Fruit fly (Drosophila melanogaster): ENCODE data around the gene CG3386.

CG3386 gene

dm6 chr3L:724518-725341, 42.5 kb upstream of the CG3386 start (continued):
- TF ChIP-seq C15 (GFP tag; IDR thresholded peaks at IDR 0.05) = peak; percentile 74; the same call in 1 of the 3 replicates
- TF ChIP-seq CG7963 (GFP tag; IDR thresholded peaks at IDR 0.05; ENCODE audit: partially characterized antibody) = no peak
- peak; percentile 17 for TF ChIP-seq ash1 (GFP tag; optimal IDR thresholded peaks at IDR 0.05)
- TF ChIP-seq CG5245 (GFP tag; optimal IDR thresholded peaks at IDR 0.05) = peak; percentile 93
- peak; percentile 90 for TF ChIP-seq PHDP (tag; optimal IDR thresholded peaks at IDR 0.05)
- TF ChIP-seq CG7928 (GFP tag; optimal IDR thresholded peaks at IDR 0.05) = no peak
- peak; percentile 77 for TF ChIP-seq CG7372 (GFP tag; IDR thresholded peaks at IDR 0.05)
- TF ChIP-seq CG13296 (GFP tag; optimal IDR thresholded peaks at IDR 0.05) = no peak
- TF ChIP-seq Bgb (GFP tag; IDR thresholded peaks at IDR 0.05; ENCODE audit: partially characterized antibody) = no peak
- TF ChIP-seq tin (GFP tag; optimal IDR thresholded peaks at IDR 0.05) = peak; percentile 94
- no peak for TF ChIP-seq abd-A (tag; optimal IDR thresholded peaks at IDR 0.05)
- TF ChIP-seq mld (GFP tag; IDR thresholded peaks at IDR 0.05; ENCODE audit: partially characterized antibody) = no peak
- peak; percentile 92 for TF ChIP-seq CG7839 (tag; optimal IDR thresholded peaks at IDR 0.05)
- peak; percentile 58 for TF ChIP-seq CG12769 (tag; optimal IDR thresholded peaks at IDR 0.05)
- TF ChIP-seq Hr78 (GFP tag; optimal IDR thresholded peaks at IDR 0.05) = peak in 1 of 2 experiments; percentile 83
- TF ChIP-seq CG1792 (GFP tag; optimal IDR thresholded peaks at IDR 0.05) = peak; percentile 90
- peak; percentile 70; the same call in 1 of the 2 replicates for TF ChIP-seq Atf6 (GFP tag; IDR thresholded peaks at IDR 0.05)
- TF ChIP-seq esg (GFP tag; conservative IDR thresholded peaks at IDR 0.05) = peak; percentile 87
- peak; percentile 81 for TF ChIP-seq bowl (GFP tag; IDR thresholded peaks at IDR 0.05)
- TF ChIP-seq ssp (GFP tag; IDR thresholded peaks at IDR 0.05) = peak; percentile 85
- TF ChIP-seq Spps (tag; optimal IDR thresholded peaks at IDR 0.05) = peak; percentile 97
- no peak for TF ChIP-seq D (optimal IDR thresholded peaks at IDR 0.05)
- TF ChIP-seq D (GFP tag; optimal IDR thresholded peaks at IDR 0.05) = peak; percentile 97
- TF ChIP-seq gsb (GFP tag; IDR thresholded peaks at IDR 0.05) = 0 out of 2 replicates have a peak, but pooled peaks have one; percentile 8
- TF ChIP-seq CG13123 (GFP tag; optimal IDR thresholded peaks at IDR 0.05) = peak; percentile 81
- peak; percentile 88 for TF ChIP-seq Hr3 (GFP tag; optimal IDR thresholded peaks at IDR 0.05)
- TF ChIP-seq Ssrp (tag; optimal IDR thresholded peaks at IDR 0.05) = peak; percentile 89
- peak; percentile 82 for TF ChIP-seq CG12155 (GFP tag; optimal IDR thresholded peaks at IDR 0.05)
- peak; percentile 70 for TF ChIP-seq Oaz (GFP tag; IDR thresholded peaks at IDR 0.05)
- no peak; the same call in 1 of the 2 replicates for TF ChIP-seq GATAe (GFP tag; conservative IDR thresholded peaks at IDR 0.05)
- TF ChIP-seq Sin3A (optimal IDR thresholded peaks at IDR 0.05) = no peak
- peak; percentile 97 for TF ChIP-seq Med (GFP tag)
- TF ChIP-seq klu (GFP tag; IDR thresholded peaks at IDR 0.05) = peak; percentile 49; the same call in 1 of the 2 replicates
- peak; percentile 93 for TF ChIP-seq CG6813 (GFP tag; optimal IDR thresholded peaks at IDR 0.05)
- peak; percentile 59 for TF ChIP-seq CTCF (GFP tag; optimal IDR thresholded peaks at IDR 0.05)
- peak; percentile 88 for TF ChIP-seq Mrtf (GFP tag; IDR thresholded peaks at IDR 0.05)
- no peak for TF ChIP-seq CG3995 (GFP tag; optimal IDR thresholded peaks at IDR 0.05)
- peak; percentile 88 for TF ChIP-seq slou (GFP tag; optimal IDR thresholded peaks at IDR 0.05)
- peak; percentile 84 to 94 for TF ChIP-seq Pdp1 (GFP tag; optimal IDR thresholded peaks at IDR 0.05)
- TF ChIP-seq CG34224 (GFP tag; IDR thresholded peaks at IDR 0.05; ENCODE audit: partially characterized antibody) = no peak
- TF ChIP-seq sqz (GFP tag; optimal IDR thresholded peaks at IDR 0.05) = peak; percentile 92
- TF ChIP-seq Atf3 (GFP tag; optimal IDR thresholded peaks at IDR 0.05) = peak; percentile 91
- peak; percentile 94 for TF ChIP-seq CG30403 (GFP tag; optimal IDR thresholded peaks at IDR 0.05)
- TF ChIP-seq Rx (GFP tag; IDR thresholded peaks at IDR 0.05) = peak; percentile 96
- TF ChIP-seq CG2199 (GFP tag; IDR thresholded peaks at IDR 0.05) = peak; percentile 97
- no peak for TF ChIP-seq sd (tag; optimal IDR thresholded peaks at IDR 0.05)
- TF ChIP-seq dysf (GFP tag; IDR thresholded peaks at IDR 0.05) = peak; percentile 87
- peak; percentile 96 for TF ChIP-seq CG3726 (GFP tag; IDR thresholded peaks at IDR 0.05)
- peak; percentile 94 for TF ChIP-seq Antp (GFP tag; optimal IDR thresholded peaks at IDR 0.05)
- peak; percentile 91 for TF ChIP-seq sisA (GFP tag; IDR thresholded peaks at IDR 0.05)
